Worm (Caenorhabditis elegans) whole organism, mixed stage, embryonic: ENCODE measurements around the gene ZK1067.4.

ENCODE experiments used
- bed-3 ChIP-seq: fragments of 200-800 bp; sonication (Bioruptor generic); optimal IDR thresholded peaks from 3 replicates; lab custom pipeline; 2018; ENCODE audit warnings: mild to moderate bottlenecking, missing genetic modification characterization, moderate library complexity, missing compliant biosample characterization
- blmp-1 ChIP-seq: fragments of 150-350 bp; optimal IDR thresholded peaks from 2 replicates; lab custom pipeline; 2014; ENCODE audit warnings: missing biosample characterization, missing genetic modification characterization
- ceh-39 ChIP-seq: fragments of 150-350 bp; optimal IDR thresholded peaks from 2 replicates; lab custom pipeline; 2014; ENCODE audit warnings: missing biosample characterization, missing genetic modification characterization
- ceh-43 ChIP-seq: fragments of 200-800 bp; sonication (Bioruptor generic); optimal IDR thresholded peaks from 2 replicates; lab custom pipeline; 2018; ENCODE audit warnings: mild to moderate bottlenecking, missing genetic modification characterization, moderate library complexity, missing compliant biosample characterization
- ceh-83 ChIP-seq: fragments of 200-800 bp; sonication (Bioruptor generic); optimal IDR thresholded peaks from 2 replicates; lab custom pipeline; 2018; ENCODE audit warnings: mild to moderate bottlenecking, missing genetic modification characterization, missing compliant biosample characterization
- ces-1 ChIP-seq: fragments of 150-350 bp; optimal IDR thresholded peaks from 2 replicates; lab custom pipeline; 2014; ENCODE audit warnings: missing biosample characterization, missing genetic modification reagents, missing genetic modification characterization
- cnd-1 ChIP-seq: fragments of 200-800 bp; sonication (Bioruptor generic); optimal IDR thresholded peaks from 2 replicates; lab custom pipeline; 2018; ENCODE audit warnings: mild to moderate bottlenecking, missing genetic modification characterization, missing compliant biosample characterization
- drap-1 ChIP-seq: fragments of 200-800 bp; sonication (Bioruptor generic); optimal IDR thresholded peaks from 3 replicates; lab custom pipeline; 2018; ENCODE audit warnings: mild to moderate bottlenecking, missing genetic modification characterization, missing compliant biosample characterization
- elt-1 ChIP-seq: sonication (generic microtip); optimal IDR thresholded peaks from 2 replicates; lab custom pipeline; 2017; ENCODE audit warnings: missing genetic modification characterization, mild to moderate bottlenecking, missing compliant biosample characterization, antibody characterized with exemption, moderate library complexity, borderline replicate concordance; ENCODE audit not compliant: insufficient read depth
- elt-3 ChIP-seq: fragments of 150-350 bp; optimal IDR thresholded peaks from 2 replicates; lab custom pipeline; 2014; ENCODE audit warnings: missing biosample characterization, missing genetic modification characterization
- flh-1 ChIP-seq: fragments of 200-800 bp; sonication (Bioruptor generic); optimal IDR thresholded peaks from 2 replicates; lab custom pipeline; 2018; ENCODE audit warnings: mild to moderate bottlenecking, missing genetic modification characterization, moderate library complexity, missing compliant biosample characterization
- ham-2 ChIP-seq: fragments of 200-800 bp; sonication (Bioruptor generic); optimal IDR thresholded peaks from 2 replicates; lab custom pipeline; 2018; ENCODE audit warnings: mild to moderate bottlenecking, missing genetic modification characterization, missing compliant biosample characterization
- hlh-1 ChIP-seq: fragments of 150-350 bp; optimal IDR thresholded peaks from 2 replicates; lab custom pipeline; 2014; ENCODE audit warnings: missing biosample characterization, missing genetic modification reagents, missing genetic modification characterization
- lin-13 ChIP-seq: fragments of 150-350 bp; optimal IDR thresholded peaks from 2 replicates; lab custom pipeline; 2014; ENCODE audit warnings: missing biosample characterization, missing genetic modification characterization
- lin-32 ChIP-seq: fragments of 200-800 bp; sonication (Bioruptor generic); optimal IDR thresholded peaks from 2 replicates; lab custom pipeline; 2018; ENCODE audit warnings: mild to moderate bottlenecking, missing genetic modification characterization, missing compliant biosample characterization
- mab-5 ChIP-seq: fragments of 150-350 bp; optimal IDR thresholded peaks from 2 replicates; lab custom pipeline; 2014; ENCODE audit warnings: missing biosample characterization, missing genetic modification characterization
- mep-1 ChIP-seq: fragments of 150-350 bp; optimal IDR thresholded peaks from 2 replicates; lab custom pipeline; 2017; ENCODE audit warnings: missing biosample characterization, missing genetic modification reagents, missing genetic modification characterization, inconsistent platforms
- mls-2 ChIP-seq: sonication (generic microtip); optimal IDR thresholded peaks from 2 replicates; lab custom pipeline; 2016; ENCODE audit warnings: mild to moderate bottlenecking, missing genetic modification characterization, moderate library complexity, missing compliant biosample characterization
- nhr-12 ChIP-seq: fragments of 150-350 bp; optimal IDR thresholded peaks from 2 replicates; lab custom pipeline; 2014; ENCODE audit warnings: missing biosample characterization, missing genetic modification characterization
- nhr-2 ChIP-seq: fragments of 150-350 bp; optimal IDR thresholded peaks from 2 replicates; lab custom pipeline; 2014; ENCODE audit warnings: missing biosample characterization, missing genetic modification characterization
- nhr-237 ChIP-seq: fragments of 150-350 bp; optimal IDR thresholded peaks from 2 replicates; lab custom pipeline; 2014; ENCODE audit warnings: missing biosample characterization, missing genetic modification characterization
- nhr-28 ChIP-seq: fragments of 150-350 bp; optimal IDR thresholded peaks from 2 replicates; lab custom pipeline; 2014; ENCODE audit warnings: missing biosample characterization, missing genetic modification characterization
- nhr-76 ChIP-seq: sonication (generic microtip); optimal IDR thresholded peaks from 2 replicates; lab custom pipeline; 2017; ENCODE audit warnings: missing biosample characterization, missing genetic modification characterization
- pha-4 ChIP-seq: fragments of 150-350 bp; optimal IDR thresholded peaks from 2 replicates; lab custom pipeline; 2018; ENCODE audit warnings: missing biosample characterization, missing genetic modification reagents, missing genetic modification characterization
- sem-2 ChIP-seq: fragments of 200-800 bp; sonication (Bioruptor generic); optimal IDR thresholded peaks from 2 replicates; lab custom pipeline; 2018; ENCODE audit warnings: mild to moderate bottlenecking, missing genetic modification characterization, missing compliant biosample characterization
- snpc-4 ChIP-seq: fragments of 150-350 bp; optimal IDR thresholded peaks from 2 replicates; lab custom pipeline; 2014; ENCODE audit warnings: missing biosample characterization, missing genetic modification characterization
- sptf-1 ChIP-seq: sonication (generic microtip); optimal IDR thresholded peaks from 2 replicates; lab custom pipeline; 2017; ENCODE audit warnings: mild to moderate bottlenecking, missing genetic modification characterization, moderate library complexity, missing compliant biosample characterization
- tbx-8 ChIP-seq: fragments of 200-800 bp; sonication (Bioruptor generic); optimal IDR thresholded peaks from 2 replicates; lab custom pipeline; 2018; ENCODE audit warnings: mild to moderate bottlenecking, missing genetic modification characterization, moderate library complexity, missing compliant biosample characterization
- unc-120 ChIP-seq: sonication (generic microtip); optimal IDR thresholded peaks from 2 replicates; lab custom pipeline; 2017; ENCODE audit warnings: missing genetic modification characterization, missing compliant biosample characterization; ENCODE audit not compliant: poor library complexity, severe bottlenecking
- unc-39 ChIP-seq: fragments of 150-350 bp; optimal IDR thresholded peaks from 2 replicates; lab custom pipeline; 2014; ENCODE audit warnings: missing biosample characterization, missing genetic modification characterization
- unc-62 ChIP-seq: fragments of 150-350 bp; optimal IDR thresholded peaks from 2 replicates; lab custom pipeline; 2014; ENCODE audit warnings: missing biosample characterization, missing genetic modification reagents, missing genetic modification characterization
- zip-8 ChIP-seq: fragments of 150-350 bp; optimal IDR thresholded peaks from 2 replicates; lab custom pipeline; 2014; ENCODE audit warnings: missing biosample characterization, missing genetic modification characterization
- ztf-11 ChIP-seq: fragments of 150-350 bp; optimal IDR thresholded peaks from 2 replicates; lab custom pipeline; 2014; ENCODE audit warnings: missing biosample characterization, missing genetic modification characterization

Gene ZK1067.4

DNA sequence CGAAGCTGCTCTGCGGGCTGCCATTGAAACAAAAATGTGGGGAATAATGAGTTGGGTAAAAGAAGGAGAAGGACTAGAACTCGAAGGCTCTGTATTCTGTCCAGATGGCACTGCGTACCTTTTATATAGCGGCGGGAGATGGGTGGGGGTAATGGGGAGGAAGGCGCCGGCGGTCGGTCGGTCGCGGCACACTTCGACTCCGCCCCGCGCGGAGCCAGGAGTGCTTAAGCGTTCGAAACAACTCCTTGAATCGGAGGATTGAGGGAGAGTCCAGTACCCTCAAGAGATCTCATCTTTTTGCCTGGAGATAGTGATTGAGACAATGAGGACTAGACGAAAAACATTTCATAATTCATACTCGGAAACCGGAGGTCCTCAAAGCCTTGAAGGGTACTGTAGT lies 17.0 kb downstream of the ZK1067.4 start, which contains the start of gene abu-14:
abu-14 (minus strand) TSS at position 81 of the 400 bp plus-strand sequence.
- TF ChIP-seq cnd-1 (tag; lab: Kevin White, UChicago) (no peak), unc-62 (GFP tag; lab: Kevin White, UChicago) (no peak), tbx-8 (GFP tag; lab: Kevin White, UChicago) (no peak), drap-1 (GFP tag; lab: Kevin White, UChicago) (no peak), ztf-11 (no peak), elt-3 (tag; lab: Kevin White, UChicago) (no peak), hlh-1 (tag; lab: Kevin White, UChicago) (no peak), ceh-43 (GFP tag; lab: Kevin White, UChicago) (no peak), pha-4 (tag; lab: Kevin White, UChicago) (no peak), mab-5 (tag; lab: Kevin White, UChicago) (no peak), unc-120 (no peak), bed-3 (GFP tag; lab: Kevin White, UChicago) (no peak), nhr-28 (tag; lab: Kevin White, UChicago) (no peak), ces-1 (GFP tag; lab: Kevin White, UChicago) (no peak), nhr-12 (tag; lab: Kevin White, UChicago) (no peak), sem-2 (GFP tag; lab: Kevin White, UChicago) (no peak), ceh-39 (tag; lab: Kevin White, UChicago) (no peak), sptf-1 (tag; lab: Kevin White, UChicago) (no peak), flh-1 (GFP tag; lab: Kevin White, UChicago) (no peak)

DNA sequence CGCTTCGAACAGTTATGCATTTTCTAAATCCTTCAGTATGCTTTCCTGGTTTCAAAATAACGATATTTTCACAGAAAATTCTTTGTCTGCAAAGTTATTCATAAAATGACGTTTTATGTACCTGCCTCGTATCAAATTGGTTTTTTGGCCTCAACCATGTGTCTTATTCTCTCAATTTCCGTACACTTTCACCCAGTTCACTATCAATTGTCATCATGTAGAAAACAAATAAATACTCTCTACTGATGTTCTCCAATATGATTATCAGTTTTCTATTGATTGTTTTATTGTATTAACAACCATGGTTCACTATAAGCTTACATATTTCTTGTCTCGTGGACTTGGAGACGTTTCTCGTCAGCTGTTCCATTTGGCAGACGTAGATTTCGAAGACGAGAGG lies 21.1 kb downstream of the ZK1067.4 start, which contains the start of gene gst-13:
gst-13 (plus strand) TSS at position 218 of the 400 bp plus-strand sequence.
- no peak for TF ChIP-seq elt-1
- TF ChIP-seq tbx-8 (GFP tag; lab: Kevin White, UChicago): no peak
- no peak for TF ChIP-seq nhr-2 (tag; lab: Kevin White, UChicago)
- no peak for TF ChIP-seq mls-2 (tag; lab: Kevin White, UChicago)
- TF ChIP-seq pha-4 (tag; lab: Kevin White, UChicago): no peak
- TF ChIP-seq lin-32: no peak
- TF ChIP-seq ces-1 (GFP tag; lab: Kevin White, UChicago): no peak
- TF ChIP-seq lin-13: no peak
- no peak for TF ChIP-seq ceh-83 (GFP tag; lab: Kevin White, UChicago)
- TF ChIP-seq mep-1 (tag; lab: Kevin White, UChicago): no peak
- no peak for TF ChIP-seq cnd-1 (tag; lab: Kevin White, UChicago)
- no peak for TF ChIP-seq zip-8
- TF ChIP-seq unc-39 (tag; lab: Kevin White, UChicago): no peak
- TF ChIP-seq sptf-1 (tag; lab: Kevin White, UChicago): no peak

DNA sequence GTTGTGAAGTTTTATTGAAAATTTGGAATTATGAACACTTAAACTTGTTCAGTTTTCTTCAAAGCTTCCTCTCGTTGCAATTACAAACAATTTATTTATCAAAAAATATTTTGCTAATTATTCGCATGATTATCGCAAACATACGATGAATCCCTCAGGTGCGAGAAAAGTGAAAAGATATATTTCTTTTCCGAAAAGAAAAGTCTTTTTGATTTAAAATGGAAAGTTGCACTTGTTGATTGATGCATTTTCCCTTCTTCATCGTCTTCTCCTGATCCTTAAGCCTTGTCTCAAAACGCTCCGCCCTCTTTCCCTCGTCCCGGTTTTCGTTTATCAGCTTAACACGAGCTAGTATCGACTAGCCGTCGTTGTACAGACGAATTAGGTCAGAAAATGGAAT lies 22.3 kb downstream of the ZK1067.4 start:
- TF ChIP-seq blmp-1 (tag; lab: Kevin White, UChicago) (peak; percentile 89), ham-2 (GFP tag; lab: Kevin White, UChicago) (peak; percentile 9), sem-2 (GFP tag; lab: Kevin White, UChicago) (no peak)

DNA sequence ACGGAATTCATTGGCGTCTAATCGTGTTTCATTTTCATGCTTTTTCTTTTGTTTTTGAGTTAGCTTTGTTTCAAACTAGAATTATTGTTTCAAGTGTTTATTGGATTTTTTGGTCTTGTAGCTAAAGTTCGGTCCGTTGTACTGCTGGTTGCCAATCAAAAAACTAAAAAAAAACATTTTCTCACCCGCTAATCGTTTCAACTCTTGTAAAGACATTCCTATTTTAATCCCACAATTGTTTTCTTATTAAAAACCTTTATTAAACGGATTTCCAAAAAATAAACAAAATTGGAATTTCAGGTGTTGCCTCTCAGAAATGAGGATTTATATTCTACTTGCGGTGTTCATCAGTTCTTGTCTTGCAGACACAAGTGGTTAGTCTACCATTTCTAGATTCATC lies 22.7 kb downstream of the ZK1067.4 start, which contains the start of gene T26C5.2:
T26C5.2 (plus strand) TSS at position 301 of the 400 bp plus-strand sequence.
- TF ChIP-seq nhr-12 (tag; lab: Kevin White, UChicago) (no peak), lin-13 (no peak), flh-1 (GFP tag; lab: Kevin White, UChicago) (no peak), nhr-237 (tag; lab: Kevin White, UChicago) (no peak), ces-1 (GFP tag; lab: Kevin White, UChicago) (no peak), drap-1 (GFP tag; lab: Kevin White, UChicago) (no peak), zip-8 (no peak), lin-32 (no peak), mep-1 (tag; lab: Kevin White, UChicago) (no peak), blmp-1 (tag; lab: Kevin White, UChicago) (no peak), sptf-1 (tag; lab: Kevin White, UChicago) (no peak), ceh-39 (tag; lab: Kevin White, UChicago) (no peak), sem-2 (GFP tag; lab: Kevin White, UChicago) (no peak), snpc-4 (tag; lab: Kevin White, UChicago) (no peak), mab-5 (tag; lab: Kevin White, UChicago) (no peak), nhr-76 (no peak), elt-3 (tag; lab: Kevin White, UChicago) (no peak), tbx-8 (GFP tag; lab: Kevin White, UChicago) (no peak), elt-1 (no peak)
- TF ChIP-seq, all 35 proteins: peak for 0
